Worm (Caenorhabditis elegans) whole organism, mixed stage, embryonic: ENCODE measurements around the gene ser-6.

Experiments
- blmp-1 ChIP-seq: fragments of 150-350 bp; optimal IDR thresholded peaks from 2 replicates; lab custom pipeline; 2014; ENCODE audit warnings: missing biosample characterization, missing genetic modification characterization
- ceh-43 ChIP-seq: fragments of 200-800 bp; sonication (Bioruptor generic); optimal IDR thresholded peaks from 2 replicates; lab custom pipeline; 2018; ENCODE audit warnings: mild to moderate bottlenecking, missing genetic modification characterization, moderate library complexity, missing compliant biosample characterization
- ceh-83 ChIP-seq: fragments of 200-800 bp; sonication (Bioruptor generic); optimal IDR thresholded peaks from 2 replicates; lab custom pipeline; 2018; ENCODE audit warnings: mild to moderate bottlenecking, missing genetic modification characterization, missing compliant biosample characterization
- ces-1 ChIP-seq: fragments of 150-350 bp; optimal IDR thresholded peaks from 2 replicates; lab custom pipeline; 2014; ENCODE audit warnings: missing biosample characterization, missing genetic modification reagents, missing genetic modification characterization
- drap-1 ChIP-seq: fragments of 200-800 bp; sonication (Bioruptor generic); optimal IDR thresholded peaks from 3 replicates; lab custom pipeline; 2018; ENCODE audit warnings: mild to moderate bottlenecking, missing genetic modification characterization, missing compliant biosample characterization
- elt-1 ChIP-seq: sonication (generic microtip); optimal IDR thresholded peaks from 2 replicates; lab custom pipeline; 2017; ENCODE audit warnings: missing genetic modification characterization, mild to moderate bottlenecking, missing compliant biosample characterization, antibody characterized with exemption, moderate library complexity, borderline replicate concordance; ENCODE audit not compliant: insufficient read depth
- elt-3 ChIP-seq: fragments of 150-350 bp; optimal IDR thresholded peaks from 2 replicates; lab custom pipeline; 2014; ENCODE audit warnings: missing biosample characterization, missing genetic modification characterization
- flh-1 ChIP-seq: fragments of 200-800 bp; sonication (Bioruptor generic); optimal IDR thresholded peaks from 2 replicates; lab custom pipeline; 2018; ENCODE audit warnings: mild to moderate bottlenecking, missing genetic modification characterization, moderate library complexity, missing compliant biosample characterization
- hlh-1 ChIP-seq: fragments of 150-350 bp; optimal IDR thresholded peaks from 2 replicates; lab custom pipeline; 2014; ENCODE audit warnings: missing biosample characterization, missing genetic modification reagents, missing genetic modification characterization
- lin-13 ChIP-seq: fragments of 150-350 bp; optimal IDR thresholded peaks from 2 replicates; lab custom pipeline; 2014; ENCODE audit warnings: missing biosample characterization, missing genetic modification characterization
- lin-32 ChIP-seq: fragments of 200-800 bp; sonication (Bioruptor generic); optimal IDR thresholded peaks from 2 replicates; lab custom pipeline; 2018; ENCODE audit warnings: mild to moderate bottlenecking, missing genetic modification characterization, missing compliant biosample characterization
- lsy-2 ChIP-seq: fragments of 150-350 bp; optimal IDR thresholded peaks from 2 replicates; lab custom pipeline; 2014; ENCODE audit warnings: missing biosample characterization, missing genetic modification characterization
- mab-5 ChIP-seq: fragments of 150-350 bp; optimal IDR thresholded peaks from 2 replicates; lab custom pipeline; 2014; ENCODE audit warnings: missing biosample characterization, missing genetic modification characterization
- mep-1 ChIP-seq: fragments of 150-350 bp; optimal IDR thresholded peaks from 2 replicates; lab custom pipeline; 2017; ENCODE audit warnings: missing biosample characterization, missing genetic modification reagents, missing genetic modification characterization, inconsistent platforms
- mls-2 ChIP-seq: sonication (generic microtip); optimal IDR thresholded peaks from 2 replicates; lab custom pipeline; 2016; ENCODE audit warnings: mild to moderate bottlenecking, missing genetic modification characterization, moderate library complexity, missing compliant biosample characterization
- nhr-12 ChIP-seq: fragments of 150-350 bp; optimal IDR thresholded peaks from 2 replicates; lab custom pipeline; 2014; ENCODE audit warnings: missing biosample characterization, missing genetic modification characterization
- nhr-2 ChIP-seq: fragments of 150-350 bp; optimal IDR thresholded peaks from 2 replicates; lab custom pipeline; 2014; ENCODE audit warnings: missing biosample characterization, missing genetic modification characterization
- nhr-237 ChIP-seq: fragments of 150-350 bp; optimal IDR thresholded peaks from 2 replicates; lab custom pipeline; 2014; ENCODE audit warnings: missing biosample characterization, missing genetic modification characterization
- nhr-28 ChIP-seq: fragments of 150-350 bp; optimal IDR thresholded peaks from 2 replicates; lab custom pipeline; 2014; ENCODE audit warnings: missing biosample characterization, missing genetic modification characterization
- nhr-76 ChIP-seq: sonication (generic microtip); optimal IDR thresholded peaks from 2 replicates; lab custom pipeline; 2017; ENCODE audit warnings: missing biosample characterization, missing genetic modification characterization
- pha-4 ChIP-seq: fragments of 150-350 bp; optimal IDR thresholded peaks from 2 replicates; lab custom pipeline; 2018; ENCODE audit warnings: missing biosample characterization, missing genetic modification reagents, missing genetic modification characterization
- sem-2 ChIP-seq: fragments of 200-800 bp; sonication (Bioruptor generic); optimal IDR thresholded peaks from 2 replicates; lab custom pipeline; 2018; ENCODE audit warnings: mild to moderate bottlenecking, missing genetic modification characterization, missing compliant biosample characterization
- snpc-4 ChIP-seq: fragments of 150-350 bp; optimal IDR thresholded peaks from 2 replicates; lab custom pipeline; 2014; ENCODE audit warnings: missing biosample characterization, missing genetic modification characterization
- unc-120 ChIP-seq: sonication (generic microtip); optimal IDR thresholded peaks from 2 replicates; lab custom pipeline; 2017; ENCODE audit warnings: missing genetic modification characterization, missing compliant biosample characterization; ENCODE audit not compliant: poor library complexity, severe bottlenecking
- unc-62 ChIP-seq: fragments of 150-350 bp; optimal IDR thresholded peaks from 2 replicates; lab custom pipeline; 2014; ENCODE audit warnings: missing biosample characterization, missing genetic modification reagents, missing genetic modification characterization
- zip-8 ChIP-seq: fragments of 150-350 bp; optimal IDR thresholded peaks from 2 replicates; lab custom pipeline; 2014; ENCODE audit warnings: missing biosample characterization, missing genetic modification characterization

The ser-6 gene

ce11 chrIV:3008828-3009227 lies 48.9 kb downstream of the ser-6 start, which contains the start of gene Y54G2A.73:
Y54G2A.73 (minus strand) TSS chrIV:3008892.
- TF ChIP-seq ceh-83 (GFP tag; lab: Kevin White, UChicago): no peak
- TF ChIP-seq nhr-28 (tag; lab: Kevin White, UChicago): no peak
- TF ChIP-seq nhr-2 (tag; lab: Kevin White, UChicago): no peak
- no peak for TF ChIP-seq elt-3 (tag; lab: Kevin White, UChicago)
- no peak for TF ChIP-seq pha-4 (tag; lab: Kevin White, UChicago)
- TF ChIP-seq nhr-237 (tag; lab: Kevin White, UChicago): no peak
- TF ChIP-seq flh-1 (GFP tag; lab: Kevin White, UChicago): no peak
- TF ChIP-seq ceh-43 (GFP tag; lab: Kevin White, UChicago): no peak
- TF ChIP-seq lin-13 (tag; lab: Kevin White, UChicago): no peak
- TF ChIP-seq nhr-76 (tag; lab: Kevin White, UChicago): no peak
- TF ChIP-seq mls-2 (tag; lab: Kevin White, UChicago): no peak
- no peak for TF ChIP-seq mep-1
- TF ChIP-seq nhr-12 (tag; lab: Kevin White, UChicago): no peak

ce11 chrIV:3011647-3012046 lies 51.7 kb downstream of the ser-6 start:
- no peak for TF ChIP-seq nhr-237 (tag; lab: Kevin White, UChicago)
- TF ChIP-seq nhr-28 (tag; lab: Kevin White, UChicago): no peak
- no peak for TF ChIP-seq mep-1
- TF ChIP-seq blmp-1 (tag; lab: Kevin White, UChicago): no peak
- no peak for TF ChIP-seq hlh-1 (tag; lab: Kevin White, UChicago)
- no peak for TF ChIP-seq elt-1 (tag; lab: Kevin White, UChicago)
- no peak for TF ChIP-seq lin-32 (GFP tag; lab: Kevin White, UChicago)

ce11 chrIV:3012374-3013142 lies 52.7 kb downstream of the ser-6 start, which contains the start of the genes Y54G2A.28 and vrp-1:
Y54G2A.28 (minus strand) TSS chrIV:3012421.
vrp-1 (plus strand) TSS chrIV:3012587.
- TF ChIP-seq nhr-237 (tag; lab: Kevin White, UChicago) (no peak), ces-1 (GFP tag; lab: Kevin White, UChicago) (no peak), unc-62 (GFP tag; lab: Kevin White, UChicago) (no peak), hlh-1 (tag; lab: Kevin White, UChicago) (no peak), pha-4 (tag; lab: Kevin White, UChicago) (no peak), nhr-28 (tag; lab: Kevin White, UChicago) (no peak), mab-5 (tag; lab: Kevin White, UChicago) (no peak), unc-120 (tag; lab: Kevin White, UChicago) (no peak), sem-2 (GFP tag; lab: Kevin White, UChicago) (no peak), zip-8 (tag; lab: Kevin White, UChicago) (no peak), lsy-2 (tag; lab: Kevin White, UChicago) (no peak), snpc-4 (tag; lab: Kevin White, UChicago) (no peak), drap-1 (GFP tag; lab: Kevin White, UChicago) (no peak), elt-1 (tag; lab: Kevin White, UChicago) (no peak), nhr-12 (tag; lab: Kevin White, UChicago) (no peak), lin-13 (tag; lab: Kevin White, UChicago) (no peak)
